Fruit fly (Drosophila melanogaster): ENCODE measurements around the gene CG1142.

The CG1142 gene

DNA sequence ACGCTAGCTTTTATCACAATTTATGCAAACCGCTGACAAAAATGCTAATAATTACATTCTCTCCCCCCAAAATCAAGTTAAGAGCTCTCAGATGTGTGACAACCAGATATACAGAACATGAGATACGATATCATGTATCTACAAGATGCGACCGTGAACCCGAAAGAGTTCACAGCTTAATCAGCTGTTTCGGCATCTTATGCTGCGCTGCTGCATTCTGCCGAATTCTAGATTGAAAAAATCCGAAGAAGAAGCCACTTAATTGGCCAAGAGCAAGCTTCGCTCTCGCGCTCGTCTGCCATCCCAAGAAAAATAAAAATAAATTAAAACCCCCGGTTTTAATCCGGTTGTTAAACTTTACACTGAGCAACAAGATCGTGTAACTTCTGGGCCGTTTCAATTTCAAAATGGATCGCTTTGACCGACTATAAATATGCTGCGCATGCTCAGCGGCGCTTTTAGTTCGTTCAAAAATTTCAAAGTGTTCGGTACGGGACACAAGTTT, 34.2 kb downstream of the CG1142 start, which contains the start of gene CG14598:
CG14598 (plus strand) TSS at position 455 of the 505 bp plus-strand sequence.
- TF ChIP-seq pan (optimal IDR thresholded peaks at IDR 0.05) (no peak), CG8478 (optimal IDR thresholded peaks at IDR 0.05) (no peak), Dll (optimal IDR thresholded peaks at IDR 0.05) (no peak), EcR (GFP tag; optimal IDR thresholded peaks at IDR 0.05) (no peak), psq (optimal IDR thresholded peaks at IDR 0.05) (no peak), usp (GFP tag; optimal IDR thresholded peaks at IDR 0.05) (no peak)

DNA sequence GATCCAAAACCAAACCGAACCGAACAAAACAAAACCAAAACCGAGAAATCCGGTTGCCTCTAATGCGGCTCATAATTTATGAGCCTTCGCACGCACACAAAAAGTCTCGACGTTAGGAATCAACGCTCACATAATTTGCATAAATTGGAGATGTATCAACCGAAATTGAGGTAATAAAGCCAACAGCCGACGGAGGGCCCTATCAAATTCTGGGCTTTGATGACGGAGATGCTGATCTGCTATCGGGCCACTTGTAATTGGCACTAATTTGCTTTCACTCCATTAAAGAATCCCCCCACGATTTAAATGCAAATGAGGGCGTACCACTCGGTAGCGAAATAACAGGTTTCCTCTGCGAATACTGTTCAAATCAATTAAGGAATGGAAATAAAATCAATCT, 34.7 kb downstream of the CG1142 start:
- no peak for TF ChIP-seq pan (optimal IDR thresholded peaks at IDR 0.05)
- TF ChIP-seq CG8478 (optimal IDR thresholded peaks at IDR 0.05): no peak
- no peak for TF ChIP-seq psq (optimal IDR thresholded peaks at IDR 0.05)
- TF ChIP-seq EcR (GFP tag; optimal IDR thresholded peaks at IDR 0.05): no peak
- TF ChIP-seq usp (GFP tag; optimal IDR thresholded peaks at IDR 0.05): no peak
- TF ChIP-seq Dll (optimal IDR thresholded peaks at IDR 0.05): no peak

All from whole organism.